Fruit fly (Drosophila melanogaster): ENCODE data around the gene ND-42.

dm6 chr3R:21998877-21999276 is 28.6 kb upstream of the ND-42 start:
- TF ChIP-seq CTCF (optimal IDR thresholded peaks at IDR 0.05) (no peak), CG8478 (optimal IDR thresholded peaks at IDR 0.05) (no peak)
